Worm (Caenorhabditis elegans): ENCODE results near the gene scav-5.

- TF ChIP-seq him-1 (tag; optimal IDR thresholded peaks at IDR 0.05) (no peak), dao-5 (tag; optimal IDR thresholded peaks at IDR 0.05) (no peak), W03F9.2 (tag; optimal IDR thresholded peaks at IDR 0.05) (no peak)
Measured at ce11 chrX:9840864-9841263, 17.3 kb upstream of the scav-5 start.
